Worm (Caenorhabditis elegans) whole organism, mixed stage, embryonic: ENCODE data around the gene gst-22.

ENCODE experiments used
- blmp-1 ChIP-seq: fragments of 150-350 bp; optimal IDR thresholded peaks from 2 replicates; lab custom pipeline; 2014; ENCODE audit warnings: missing biosample characterization, missing genetic modification characterization
- cnd-1 ChIP-seq: fragments of 200-800 bp; sonication (Bioruptor generic); optimal IDR thresholded peaks from 2 replicates; lab custom pipeline; 2018; ENCODE audit warnings: mild to moderate bottlenecking, missing genetic modification characterization, missing compliant biosample characterization
- nhr-12 ChIP-seq: fragments of 150-350 bp; optimal IDR thresholded peaks from 2 replicates; lab custom pipeline; 2014; ENCODE audit warnings: missing biosample characterization, missing genetic modification characterization
- snpc-4 ChIP-seq: fragments of 150-350 bp; optimal IDR thresholded peaks from 2 replicates; lab custom pipeline; 2014; ENCODE audit warnings: missing biosample characterization, missing genetic modification characterization

DNA sequence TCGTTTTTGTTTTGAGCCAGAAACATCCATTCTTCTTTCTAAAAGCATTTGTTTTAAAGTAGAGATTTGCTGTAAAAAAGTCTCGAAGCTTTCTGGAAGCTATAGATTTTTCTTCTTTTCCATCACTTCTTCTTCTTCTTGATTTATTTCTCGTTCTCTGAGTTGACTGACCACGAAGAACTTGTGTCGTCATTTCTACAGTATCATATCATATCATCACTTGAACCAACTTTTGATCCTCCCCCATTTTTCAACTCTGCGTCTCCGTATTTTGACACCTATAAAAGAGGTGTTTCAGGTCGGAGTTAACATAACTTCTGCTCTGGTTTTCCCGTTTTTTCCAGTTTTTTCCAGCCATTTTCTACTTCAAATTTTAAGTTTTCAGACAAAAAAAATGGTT lies 17.6 kb downstream of the gst-22 start, which contains the start of gene F11A5.9:
- TF ChIP-seq snpc-4 (tag; lab: Kevin White, UChicago) (no peak), nhr-12 (tag; lab: Kevin White, UChicago) (no peak), blmp-1 (tag; lab: Kevin White, UChicago) (no peak), cnd-1 (tag; lab: Kevin White, UChicago) (no peak)
